Fruit fly (Drosophila melanogaster) whole organism, embryonic: Measurements from ENCODE around the gene CG5080.
A peak's percentile ranks its signal among the peaks of the same experiment; 100 is the strongest.

ENCODE experiments used
- Antp ChIP-seq: fragments of 200-800 bp; sonication (Bioruptor generic); optimal IDR thresholded peaks from 3 replicates; lab custom pipeline; 2016; ENCODE audit warnings: missing biosample characterization, missing genetic modification characterization
- CG11085 ChIP-seq: fragments of 200-800 bp; sonication (Bioruptor generic); IDR thresholded peaks from 2 replicates; pipeline ENCODE4 v1.3.6; 2022; ENCODE audit warnings: missing biosample characterization, missing genetic modification characterization
- CG11093 ChIP-seq: fragments of 200-800 bp; sonication (Bioruptor generic); IDR thresholded peaks from 3 replicates; pipeline ENCODE4 v1.3.6; 2022; ENCODE audit warnings: missing biosample characterization, missing genetic modification characterization
- CG12071 ChIP-seq: fragments of 200-800 bp; sonication (Bioruptor generic); optimal IDR thresholded peaks from 3 replicates; lab custom pipeline; 2018; ENCODE audit warnings: missing biosample characterization, mild to moderate bottlenecking, missing genetic modification characterization
- CG12104 ChIP-seq: fragments of 200-800 bp; sonication (Bioruptor generic); optimal IDR thresholded peaks from 3 replicates; lab custom pipeline; 2016; ENCODE audit warnings: missing biosample characterization, missing genetic modification characterization
- CG13624 ChIP-seq: fragments of 200-800 bp; sonication (Bioruptor generic); optimal IDR thresholded peaks from 2 replicates; lab custom pipeline; 2016; ENCODE audit warnings: missing biosample characterization, missing genetic modification characterization
- CG15601 ChIP-seq: fragments of 200-800 bp; sonication (Bioruptor generic); optimal IDR thresholded peaks from 3 replicates; lab custom pipeline; 2019; ENCODE audit warnings: missing biosample characterization, mild to moderate bottlenecking, missing genetic modification characterization, moderate library complexity
- CG1602 ChIP-seq: fragments of 200-800 bp; sonication (Bioruptor generic); optimal IDR thresholded peaks from 3 replicates; lab custom pipeline; 2016; ENCODE audit warnings: missing biosample characterization, missing genetic modification characterization
- CG17568 ChIP-seq: fragments of 200-800 bp; sonication (Bioruptor generic); optimal IDR thresholded peaks from 2 replicates; lab custom pipeline; 2018; ENCODE audit warnings: missing biosample characterization, mild to moderate bottlenecking, missing genetic modification characterization, moderate library complexity
- CG17912 ChIP-seq: fragments of 200-800 bp; sonication (Bioruptor generic); optimal IDR thresholded peaks from 2 replicates; lab custom pipeline; 2018; ENCODE audit warnings: missing biosample characterization, mild to moderate bottlenecking, missing genetic modification characterization
- CG1792 ChIP-seq: fragments of 200-800 bp; sonication (Bioruptor generic); optimal IDR thresholded peaks from 2 replicates; lab custom pipeline; 2016; ENCODE audit warnings: missing biosample characterization, missing genetic modification characterization
- CG2120 ChIP-seq: fragments of 200-800 bp; sonication (Bioruptor generic); optimal IDR thresholded peaks from 3 replicates; lab custom pipeline; 2016; ENCODE audit warnings: missing biosample characterization, missing genetic modification characterization
- CG2889 ChIP-seq: fragments of 200-800 bp; sonication (Bioruptor generic); IDR thresholded peaks from 3 replicates; pipeline ENCODE4 v1.3.6; 2022; ENCODE audit warnings: missing biosample characterization, missing genetic modification characterization
- CG31388 ChIP-seq: fragments of 200-800 bp; sonication (Bioruptor generic); optimal IDR thresholded peaks from 2 replicates; lab custom pipeline; 2016; ENCODE audit warnings: missing biosample characterization, missing genetic modification characterization
- CG32772 ChIP-seq: fragments of 200-800 bp; sonication (Bioruptor generic); IDR thresholded peaks from 2 replicates; pipeline ENCODE4 v1.3.6; 2022; ENCODE audit warnings: missing biosample characterization, missing genetic modification characterization
- CG6683 ChIP-seq: fragments of 200-800 bp; sonication (Bioruptor generic); optimal IDR thresholded peaks from 2 replicates; lab custom pipeline; 2017; ENCODE audit warnings: missing biosample characterization, mild to moderate bottlenecking, missing genetic modification characterization, missing genetic modification reagents
- CG8478 ChIP-seq: fragments of >200 bp; optimal IDR thresholded peaks from 2 replicates; lab custom pipeline; 2018
- CG9215 ChIP-seq: fragments of 200-800 bp; sonication (Bioruptor generic); IDR thresholded peaks from 2 replicates; pipeline ENCODE4 v1.3.6; 2022; ENCODE audit warnings: missing biosample characterization, missing genetic modification characterization
- Dp ChIP-seq: fragments of 200-800 bp; sonication (Bioruptor generic); optimal IDR thresholded peaks from 2 replicates; lab custom pipeline; 2018; ENCODE audit warnings: missing biosample characterization, mild to moderate bottlenecking, missing genetic modification characterization, moderate library complexity
- Hand ChIP-seq: fragments of 200-800 bp; sonication (Bioruptor generic); optimal IDR thresholded peaks from 2 replicates; lab custom pipeline; 2017; ENCODE audit warnings: mild to moderate bottlenecking, missing biosample characterization, missing genetic modification reagents, missing genetic modification characterization
- MESR4 ChIP-seq: fragments of 200-800 bp; sonication (Bioruptor generic); optimal IDR thresholded peaks from 2 replicates; lab custom pipeline; 2018; ENCODE audit warnings: missing biosample characterization, mild to moderate bottlenecking, missing genetic modification characterization, moderate library complexity
- Med ChIP-seq: fragments of 200-800 bp; sonication (Bioruptor generic); peaks from one replicate; lab custom pipeline; 2016; ENCODE audit warnings: missing biosample characterization, missing genetic modification characterization, mild to moderate bottlenecking, inconsistent platforms, moderate library complexity
- Myb ChIP-seq: fragments of 200-800 bp; sonication (Bioruptor generic); optimal IDR thresholded peaks from 2 replicates; lab custom pipeline; 2016; ENCODE audit warnings: missing biosample characterization, missing genetic modification characterization
- Rfx ChIP-seq: fragments of 200-800 bp; sonication (Bioruptor generic); IDR thresholded peaks from 2 replicates; pipeline ENCODE4 v1.3.6; 2022; ENCODE audit warnings: missing biosample characterization, missing genetic modification characterization
- Side ChIP-seq: fragments of 200-800 bp; sonication (Bioruptor generic); optimal IDR thresholded peaks from 2 replicates; lab custom pipeline; 2016; ENCODE audit warnings: missing biosample characterization, missing genetic modification characterization
- Sox102F ChIP-seq: fragments of 200-800 bp; sonication (Bioruptor generic); optimal IDR thresholded peaks from 2 replicates; lab custom pipeline; 2018; ENCODE audit warnings: missing biosample characterization, mild to moderate bottlenecking, missing genetic modification characterization, moderate library complexity
- Stat92E ChIP-seq, 3 experiments: fragments of >200 bp in 2 of 3; fragments of 200-800 bp in 1 of 3; sonication (Bioruptor generic) in 1 of 3; optimal IDR thresholded peaks; 2 replicates each; lab custom pipeline; 2017 to 2019; ENCODE audit warnings: missing biosample characterization in 3 of 3, missing genetic modification characterization in 3 of 3, mild to moderate bottlenecking in 1 of 3, moderate library complexity in 1 of 3
- ap ChIP-seq: fragments of 200-800 bp; sonication (Bioruptor generic); IDR thresholded peaks from 2 replicates; pipeline ENCODE4 v1.3.6; 2022; ENCODE audit warnings: missing biosample characterization, missing genetic modification characterization
- chinmo ChIP-seq: fragments of 200-800 bp; sonication (Bioruptor generic); IDR thresholded peaks from 4 replicates; pipeline ENCODE4 v1.3.6; 2022; ENCODE audit warnings: missing biosample characterization, missing genetic modification characterization; ENCODE audit not compliant: partially characterized antibody
- cwo ChIP-seq: fragments of 200-800 bp; sonication (Bioruptor generic); optimal IDR thresholded peaks from 3 replicates; lab custom pipeline; 2017; ENCODE audit warnings: missing biosample characterization, missing genetic modification characterization, mild to moderate bottlenecking, moderate library complexity, missing genetic modification reagents
- emc ChIP-seq: fragments of 200-800 bp; sonication (Bioruptor generic); optimal IDR thresholded peaks from 2 replicates; lab custom pipeline; 2016; ENCODE audit warnings: missing biosample characterization, missing genetic modification characterization
- ewg ChIP-seq: fragments of 200-800 bp; sonication (Bioruptor generic); optimal IDR thresholded peaks from 3 replicates; lab custom pipeline; 2017; ENCODE audit warnings: mild to moderate bottlenecking, missing biosample characterization, missing genetic modification reagents, missing genetic modification characterization
- fd64A ChIP-seq: fragments of 200-800 bp; sonication (Bioruptor generic); optimal IDR thresholded peaks from 3 replicates; lab custom pipeline; 2018; ENCODE audit warnings: missing biosample characterization, mild to moderate bottlenecking, missing genetic modification characterization
- ham ChIP-seq: fragments of 200-800 bp; sonication (Bioruptor generic); IDR thresholded peaks from 2 replicates; pipeline ENCODE4 v1.3.6; 2022; ENCODE audit warnings: missing biosample characterization, missing genetic modification characterization
- hb ChIP-seq: fragments of 200-800 bp; sonication (Bioruptor generic); IDR thresholded peaks from 3 replicates; pipeline ENCODE4 v1.3.6; 2022; ENCODE audit warnings: missing biosample characterization, missing genetic modification characterization; ENCODE audit not compliant: partially characterized antibody
- hkb ChIP-seq, 2 experiments: fragments of 200-800 bp in 1 of 2; fragments of >200 bp in 1 of 2; sonication (Bioruptor generic) in 1 of 2; IDR thresholded peaks in 1 of 2; optimal IDR thresholded peaks in 1 of 2; 2 replicates each; pipeline versions ENCODE4 v1.3.6 to Lab custom; 2017 to 2022; ENCODE audit warnings: missing biosample characterization in 1 of 2, missing genetic modification characterization in 1 of 2
- hth ChIP-seq: fragments of >200 bp; optimal IDR thresholded peaks from 2 replicates; lab custom pipeline; 2017; ENCODE audit warnings: inconsistent platforms
- knrl ChIP-seq: fragments of 200-800 bp; sonication (Bioruptor generic); IDR thresholded peaks from 3 replicates; pipeline ENCODE4 v1.3.6; 2022; ENCODE audit warnings: missing biosample characterization, missing genetic modification characterization; ENCODE audit not compliant: partially characterized antibody
- lab ChIP-seq: fragments of 200-800 bp; sonication (Bioruptor generic); optimal IDR thresholded peaks from 3 replicates; lab custom pipeline; 2017; ENCODE audit warnings: missing biosample characterization, missing genetic modification characterization, mild to moderate bottlenecking, moderate library complexity, missing genetic modification reagents
- luna ChIP-seq: fragments of 200-800 bp; sonication (Bioruptor generic); optimal IDR thresholded peaks from 2 replicates; lab custom pipeline; 2016; ENCODE audit warnings: missing biosample characterization, missing genetic modification characterization
- pzg ChIP-seq: fragments of 200-800 bp; sonication (Bioruptor generic); optimal IDR thresholded peaks from 3 replicates; lab custom pipeline; 2018; ENCODE audit warnings: missing biosample characterization, mild to moderate bottlenecking, missing genetic modification characterization, moderate library complexity
- row ChIP-seq: fragments of 200-800 bp; sonication (Bioruptor generic); IDR thresholded peaks from 3 replicates; pipeline ENCODE4 v1.3.6; 2022; ENCODE audit warnings: missing biosample characterization, missing genetic modification characterization
- sd ChIP-seq: fragments of 200-800 bp; sonication (Bioruptor generic); optimal IDR thresholded peaks from 3 replicates; lab custom pipeline; 2018; ENCODE audit warnings: missing biosample characterization, mild to moderate bottlenecking, missing genetic modification characterization, moderate library complexity
- sens ChIP-seq: fragments of 200-800 bp; sonication (Bioruptor generic); peaks from one replicate; lab custom pipeline; 2016; ENCODE audit warnings: missing biosample characterization, missing genetic modification characterization
- sens-2 ChIP-seq: fragments of 200-800 bp; sonication (Bioruptor generic); IDR thresholded peaks from 2 replicates; pipeline ENCODE4 v1.3.6; 2022; ENCODE audit warnings: missing biosample characterization, missing genetic modification characterization
- shn ChIP-seq: fragments of 200-800 bp; sonication (Bioruptor generic); optimal IDR thresholded peaks from 3 replicates; lab custom pipeline; 2016; ENCODE audit warnings: missing biosample characterization, missing genetic modification characterization
- sisA ChIP-seq: fragments of 200-800 bp; sonication (Bioruptor generic); IDR thresholded peaks from 2 replicates; pipeline ENCODE4 v1.3.6; 2022; ENCODE audit warnings: missing biosample characterization, missing genetic modification characterization
- stwl ChIP-seq: fragments of 200-800 bp; sonication (Bioruptor generic); optimal IDR thresholded peaks from 3 replicates; lab custom pipeline; 2018; ENCODE audit warnings: missing biosample characterization, mild to moderate bottlenecking, missing genetic modification characterization, moderate library complexity
- vnd ChIP-seq: fragments of 200-800 bp; sonication (Bioruptor generic); IDR thresholded peaks from 3 replicates; pipeline ENCODE4 v1.3.6; 2022; ENCODE audit warnings: missing biosample characterization, missing genetic modification characterization; ENCODE audit not compliant: partially characterized antibody

The CG5080 gene

DNA sequence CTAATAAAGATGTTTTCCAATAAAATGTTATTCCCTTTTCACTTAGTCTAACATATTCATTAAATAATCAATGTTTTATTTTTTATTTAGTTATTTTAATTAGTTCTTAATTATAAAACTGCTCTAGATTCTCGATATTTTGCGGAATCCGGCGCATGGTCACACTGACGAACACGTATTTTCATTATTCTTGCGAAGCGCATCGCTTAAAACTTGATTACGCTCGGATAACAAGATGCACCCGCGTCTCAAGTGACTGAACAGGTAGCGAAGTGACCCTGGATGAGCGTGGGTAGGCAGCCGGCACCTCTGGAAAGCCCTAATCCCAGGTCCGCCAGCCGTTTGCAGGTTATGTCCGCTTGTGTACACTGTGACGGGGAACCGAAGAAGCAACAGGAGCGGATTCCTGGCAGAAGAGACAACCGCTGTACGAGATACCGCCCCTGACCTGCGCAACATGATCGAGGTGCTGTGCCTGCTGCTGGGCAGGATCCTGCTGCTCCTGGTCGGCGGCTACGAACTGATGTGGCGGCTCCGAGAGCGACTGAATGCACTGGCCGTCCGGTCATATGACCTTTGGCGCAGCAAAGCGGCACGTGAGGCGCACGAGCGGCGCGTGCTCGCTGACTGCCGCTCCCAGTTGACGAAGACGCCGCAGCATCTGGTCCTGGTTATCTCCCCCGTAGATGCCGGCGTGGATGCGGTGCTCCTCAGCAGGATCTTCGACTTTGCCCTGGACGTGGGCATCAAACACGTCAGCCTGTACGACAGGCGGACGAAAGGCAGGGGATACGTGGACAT lies 5.0 kb downstream of the CG5080 start, which contains the start of gene Tango14 (continued):
- TF ChIP-seq CG1602 = no peak
- TF ChIP-seq sisA (GFP tag; lab: Robert Waterston, UW) = no peak
- no peak for TF ChIP-seq Sox102F (GFP tag; lab: Kevin White, UChicago)
- no peak for TF ChIP-seq CG11085 (GFP tag; lab: Robert Waterston, UW)
- TF ChIP-seq CG11093 (GFP tag; lab: Robert Waterston, UW) = no peak
- TF ChIP-seq hb (GFP tag; lab: Robert Waterston, UW) = 0 out of 3 replicates have a peak, but pooled peaks have one; percentile 52
- no peak for TF ChIP-seq CG9215
- no peak for TF ChIP-seq Myb (GFP tag; lab: Kevin White, UChicago)
- no peak for TF ChIP-seq sens-2 (GFP tag; lab: Robert Waterston, UW)
- TF ChIP-seq CG2120 = no peak
- no peak for TF ChIP-seq Side (GFP tag; lab: Kevin White, UChicago)
- no peak for TF ChIP-seq CG8478 (lab: Kevin White, UChicago)
- 0 out of 2 replicates have a peak, but pooled peaks have one; percentile 19 for TF ChIP-seq Rfx
- no peak for TF ChIP-seq stwl (tag; lab: Kevin White, UChicago)
- TF ChIP-seq hkb (optimal IDR thresholded peaks at IDR 0.05; lab: Kevin White, UChicago) = no peak
- no peak for TF ChIP-seq hkb (GFP tag; IDR thresholded peaks at IDR 0.05; lab: Robert Waterston, UW)
- no peak for TF ChIP-seq CG17912
- no peak for TF ChIP-seq Hand (GFP tag; lab: Kevin White, UChicago)
- TF ChIP-seq CG13624 (GFP tag; lab: Kevin White, UChicago) = no peak
- peak; percentile 96 for TF ChIP-seq sd (tag; lab: Kevin White, UChicago)
- no peak for TF ChIP-seq CG1792 (GFP tag; lab: Kevin White, UChicago)
- TF ChIP-seq ewg (GFP tag; lab: Kevin White, UChicago) = no peak
- no peak for TF ChIP-seq CG32772 (GFP tag; lab: Robert Waterston, UW)
- TF ChIP-seq Dp (GFP tag; lab: Kevin White, UChicago) = no peak
- no peak for TF ChIP-seq hth (lab: Kevin White, UChicago)
- TF ChIP-seq CG2889 (GFP tag; lab: Robert Waterston, UW) = no peak
- peak; percentile 68 for TF ChIP-seq cwo
- TF ChIP-seq sens (GFP tag; lab: Kevin White, UChicago) = peak; percentile 59
- no peak for TF ChIP-seq luna (GFP tag; lab: Kevin White, UChicago)
- TF ChIP-seq Stat92E (GFP tag; optimal IDR thresholded peaks at IDR 0.05; lab: Kevin White, UChicago) = no peak
- TF ChIP-seq chinmo (GFP tag; lab: Robert Waterston, UW) = 0 out of 4 replicates have a peak, but pooled peaks have one; percentile 34
- TF ChIP-seq knrl (GFP tag; lab: Robert Waterston, UW) = no peak
- TF ChIP-seq CG12104 (GFP tag; lab: Kevin White, UChicago) = no peak
- peak; percentile 68 for TF ChIP-seq Med (GFP tag; lab: Kevin White, UChicago)
- no peak for TF ChIP-seq ap (GFP tag; lab: Robert Waterston, UW)
- no peak for TF ChIP-seq shn (GFP tag; lab: Kevin White, UChicago)
- TF ChIP-seq row (GFP tag; lab: Robert Waterston, UW) = 0 out of 3 replicates have a peak, but pooled peaks have one; percentile 53
- TF ChIP-seq emc (GFP tag; lab: Kevin White, UChicago) = no peak
- TF ChIP-seq ham (GFP tag; lab: Robert Waterston, UW) = no peak
- no peak for TF ChIP-seq CG31388 (GFP tag; lab: Kevin White, UChicago)
- TF ChIP-seq pzg (GFP tag; lab: Kevin White, UChicago) = no peak
- no peak for TF ChIP-seq CG6683 (GFP tag; lab: Kevin White, UChicago)
- TF ChIP-seq Antp (GFP tag; lab: Kevin White, UChicago) = no peak
- TF ChIP-seq CG12071 = no peak
- no peak for TF ChIP-seq fd64A (GFP tag; lab: Kevin White, UChicago)
- no peak for TF ChIP-seq lab (GFP tag; lab: Kevin White, UChicago)
- TF ChIP-seq CG15601 (tag; lab: Kevin White, UChicago) = no peak
- TF ChIP-seq vnd (GFP tag; lab: Robert Waterston, UW) = 0 out of 3 replicates have a peak, but pooled peaks have one; percentile 22
- TF ChIP-seq CG17568 (GFP tag; lab: Kevin White, UChicago) = no peak
- peak; percentile 88 for TF ChIP-seq MESR4 (GFP tag; lab: Kevin White, UChicago)
